Worm (Caenorhabditis elegans) whole organism, L2 larva: Measurements from ENCODE around the gene tiar-2.

Experiments
- Y55F3AM.14 ChIP-seq: fragments of 200-800 bp; sonication (Bioruptor generic); optimal IDR thresholded peaks from 2 replicates; lab custom pipeline; 2018; ENCODE audit warnings: mild to moderate bottlenecking, missing genetic modification characterization, missing compliant biosample characterization
- ZK546.5 ChIP-seq: sonication (generic microtip); optimal IDR thresholded peaks from 2 replicates; lab custom pipeline; 2017; ENCODE audit warnings: missing biosample characterization, missing genetic modification characterization
- ceh-82 ChIP-seq: fragments of 150-350 bp; optimal IDR thresholded peaks from 2 replicates; lab custom pipeline; 2014; ENCODE audit warnings: missing biosample characterization, missing genetic modification characterization
- egl-27 ChIP-seq: sonication (generic microtip); optimal IDR thresholded peaks from 3 replicates; lab custom pipeline; 2017; ENCODE audit warnings: missing biosample characterization, missing genetic modification reagents, missing genetic modification characterization
- elt-3 ChIP-seq: sonication (generic microtip); optimal IDR thresholded peaks from 2 replicates; lab custom pipeline; 2017; ENCODE audit warnings: missing biosample characterization, missing genetic modification characterization
- lin-39 ChIP-seq: fragments of 150-350 bp; optimal IDR thresholded peaks from 2 replicates; lab custom pipeline; 2014; ENCODE audit warnings: missing biosample characterization, missing genetic modification reagents, missing genetic modification characterization
- nhr-25 ChIP-seq: fragments of 150-350 bp; sonication (generic microtip); optimal IDR thresholded peaks from 3 replicates; lab custom pipeline; 2014; ENCODE audit warnings: missing biosample characterization, missing genetic modification characterization
- unc-55 ChIP-seq: fragments of 150-350 bp; sonication (generic microtip); optimal IDR thresholded peaks from 3 replicates; lab custom pipeline; 2014; ENCODE audit warnings: missing biosample characterization, missing genetic modification reagents, missing genetic modification characterization
- zag-1 ChIP-seq: fragments of 150-350 bp; optimal IDR thresholded peaks from 2 replicates; lab custom pipeline; 2014; ENCODE audit warnings: missing biosample characterization, missing genetic modification characterization
- ztf-11 ChIP-seq: sonication (generic microtip); optimal IDR thresholded peaks from 2 replicates; lab custom pipeline; 2017; ENCODE audit warnings: missing biosample characterization, missing genetic modification characterization
- ztf-4 ChIP-seq: fragments of 150-350 bp; optimal IDR thresholded peaks from 2 replicates; lab custom pipeline; 2014; ENCODE audit warnings: missing biosample characterization, missing genetic modification characterization

ce11 chrII:12776379-12776778 lies 7.9 kb downstream of the tiar-2 start, which contains the start of gene Y46G5A.34:
- TF ChIP-seq Y55F3AM.14 (GFP tag; lab: Kevin White, UChicago), result no peak
- TF ChIP-seq ceh-82, result no peak
- TF ChIP-seq ztf-4 (tag; lab: Kevin White, UChicago), result no peak
- no peak for TF ChIP-seq zag-1
- TF ChIP-seq lin-39 (tag; lab: Kevin White, UChicago), result no peak
- no peak for TF ChIP-seq elt-3 (tag; lab: Kevin White, UChicago)
- TF ChIP-seq egl-27 (tag; lab: Kevin White, UChicago), result no peak
- TF ChIP-seq ztf-11, result no peak
- TF ChIP-seq ZK546.5 (tag; lab: Kevin White, UChicago), result no peak
- TF ChIP-seq nhr-25 (tag; lab: Kevin White, UChicago), result no peak
- TF ChIP-seq unc-55, result no peak
